Worm (Caenorhabditis elegans): ENCODE data around the gene C50B8.6.

Gene C50B8.6

DNA sequence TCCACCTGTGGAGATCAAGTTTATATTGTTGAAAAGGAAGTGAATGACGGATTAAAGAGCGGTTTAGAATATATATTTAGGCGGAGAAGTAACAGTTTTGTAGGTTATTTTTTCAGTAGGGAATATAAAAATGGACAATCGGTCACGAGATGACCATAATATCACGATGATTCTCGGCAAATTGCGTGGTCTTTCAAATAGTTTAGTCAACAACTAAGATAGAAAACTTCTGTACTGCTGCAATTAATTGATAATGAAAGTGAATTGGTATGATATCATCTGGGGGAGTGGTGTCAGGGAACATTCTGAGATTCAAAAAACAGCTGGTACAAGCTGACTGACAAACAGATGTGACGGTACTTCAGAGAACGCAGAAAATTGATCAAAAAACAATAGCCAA lies 29.7 kb downstream of the C50B8.6 start:
- no peak for TF ChIP-seq R02D3.7 (tag; optimal IDR thresholded peaks at IDR 0.05)
- TF ChIP-seq pha-4 (tag; optimal IDR thresholded peaks at IDR 0.05), result no peak
- no peak for TF ChIP-seq egl-27 (tag; optimal IDR thresholded peaks at IDR 0.05)
- TF ChIP-seq nhr-12 (tag; optimal IDR thresholded peaks at IDR 0.05), result no peak
- TF ChIP-seq ceh-16 (tag; optimal IDR thresholded peaks at IDR 0.05), result no peak
- TF ChIP-seq zag-1 (tag; optimal IDR thresholded peaks at IDR 0.05), result no peak
- TF ChIP-seq eor-1 (tag; optimal IDR thresholded peaks at IDR 0.05), result no peak
- TF ChIP-seq lsy-12 (tag; optimal IDR thresholded peaks at IDR 0.05), result no peak
- no peak for TF ChIP-seq mml-1 (tag; optimal IDR thresholded peaks at IDR 0.05)
- TF ChIP-seq nhr-43 (tag; optimal IDR thresholded peaks at IDR 0.05; ENCODE audit: poor library complexity, severe bottlenecking), result peak; percentile 12
- TF ChIP-seq nhr-237 (tag; optimal IDR thresholded peaks at IDR 0.05), result no peak
- peak; percentile 44 for TF ChIP-seq nhr-23 (tag; optimal IDR thresholded peaks at IDR 0.05)

DNA sequence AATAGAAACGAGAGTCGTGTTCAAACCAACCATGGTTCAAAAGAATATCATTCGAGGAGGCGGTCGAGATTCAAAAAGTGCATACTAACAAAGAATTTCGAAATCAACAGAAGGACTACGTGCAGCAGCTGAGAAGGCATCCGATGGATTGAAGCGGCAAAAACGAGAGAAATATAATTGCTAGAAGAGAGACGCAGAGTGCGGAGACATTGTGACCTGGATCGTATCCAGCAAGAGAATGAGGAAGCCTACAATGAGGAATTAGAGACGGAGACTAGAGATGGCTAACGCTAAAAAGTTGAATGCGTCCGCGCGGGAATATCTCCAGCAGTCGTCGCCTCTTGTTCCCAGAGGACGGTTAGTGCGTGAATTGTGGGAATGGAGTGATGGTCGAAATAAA lies 31.0 kb downstream of the C50B8.6 start:
- TF ChIP-seq pha-4 (tag; optimal IDR thresholded peaks at IDR 0.05), result no peak
- TF ChIP-seq snpc-4 (tag; optimal IDR thresholded peaks at IDR 0.05), result no peak
- TF ChIP-seq nhr-23 (tag; optimal IDR thresholded peaks at IDR 0.05), result peak; percentile 66

DNA sequence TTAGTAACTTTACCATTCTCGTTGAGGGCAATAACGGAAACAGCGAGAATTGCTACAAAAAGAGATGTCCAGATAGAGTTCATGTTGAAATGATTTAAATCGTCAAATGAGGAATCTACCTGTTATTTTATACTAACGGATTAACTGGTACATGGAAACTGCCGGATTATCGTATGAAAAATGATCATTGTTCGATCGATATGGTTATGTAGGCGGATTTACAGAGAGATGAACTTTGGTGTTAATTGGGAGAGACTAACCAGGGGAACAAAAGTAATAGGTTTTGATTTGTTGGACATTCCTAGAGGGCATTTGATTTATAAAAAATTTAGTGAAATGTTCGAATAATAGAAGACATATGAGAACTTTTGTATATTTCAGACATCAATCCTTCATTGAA lies 33.0 kb downstream of the C50B8.6 start, which contains the start of gene spig-9:
Gene spig-9 (minus strand): TSS at position 101 of the 400 bp plus-strand sequence.
- no peak for TF ChIP-seq daf-12 (tag; optimal IDR thresholded peaks at IDR 0.05)
- TF ChIP-seq egl-5 (tag; optimal IDR thresholded peaks at IDR 0.05), result no peak
- TF ChIP-seq pqm-1 (tag; optimal IDR thresholded peaks at IDR 0.05), result no peak
- no peak for TF ChIP-seq ceh-28 (tag; optimal IDR thresholded peaks at IDR 0.05)
- no peak for TF ChIP-seq pha-4 (tag; optimal IDR thresholded peaks at IDR 0.05)
- TF ChIP-seq jun-1 (tag; optimal IDR thresholded peaks at IDR 0.05), result no peak
- TF ChIP-seq unc-62 (GFP tag; optimal IDR thresholded peaks at IDR 0.05), result no peak
- no peak for TF ChIP-seq sea-2 (GFP tag; optimal IDR thresholded peaks at IDR 0.05)
- no peak for TF ChIP-seq lin-15B (tag; optimal IDR thresholded peaks at IDR 0.05)
- TF ChIP-seq mdl-1 (tag; optimal IDR thresholded peaks at IDR 0.05), result no peak
- no peak for TF ChIP-seq lsy-12 (tag; optimal IDR thresholded peaks at IDR 0.05)
- TF ChIP-seq ama-1 (optimal IDR thresholded peaks at IDR 0.05), result no peak
- no peak for TF ChIP-seq nhr-67 (tag; optimal IDR thresholded peaks at IDR 0.05)
- TF ChIP-seq fkh-10 (GFP tag; optimal IDR thresholded peaks at IDR 0.05), result no peak
- no peak for TF ChIP-seq ztf-11 (tag; optimal IDR thresholded peaks at IDR 0.05)
- no peak for TF ChIP-seq nhr-77 (tag; optimal IDR thresholded peaks at IDR 0.05)
- TF ChIP-seq skn-1 (tag; optimal IDR thresholded peaks at IDR 0.05), result no peak
- TF ChIP-seq ZK546.5 (tag; optimal IDR thresholded peaks at IDR 0.05), result no peak
- TF ChIP-seq lin-39 (tag; optimal IDR thresholded peaks at IDR 0.05), result no peak
- no peak for TF ChIP-seq aly-2 (tag; optimal IDR thresholded peaks at IDR 0.05)

DNA sequence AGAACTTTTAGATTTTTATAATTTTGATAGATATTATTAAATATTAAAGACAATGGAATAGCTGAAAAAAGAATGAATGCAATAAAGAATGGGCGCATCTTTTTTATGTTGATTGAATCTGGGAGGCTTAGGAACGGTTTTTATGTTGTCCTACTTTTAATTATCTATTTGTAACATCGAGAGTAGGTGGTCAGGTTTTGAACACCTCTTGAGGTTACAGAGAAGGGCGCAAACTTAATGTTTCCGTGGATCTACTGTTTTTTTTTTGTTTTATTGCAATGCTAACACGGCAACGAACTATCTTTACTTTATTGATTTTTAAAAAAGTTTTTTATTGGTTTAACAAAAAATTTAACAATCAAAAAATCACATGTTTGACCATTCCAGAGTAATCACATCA lies 35.1 kb downstream of the C50B8.6 start, which contains the start of gene F53F4.7:
Gene F53F4.7 (minus strand): TSS at position 101 of the 400 bp plus-strand sequence.
- TF ChIP-seq skn-1 (tag; optimal IDR thresholded peaks at IDR 0.05) (no peak), ceh-82 (tag; optimal IDR thresholded peaks at IDR 0.05) (no peak), fkh-2 (tag; optimal IDR thresholded peaks at IDR 0.05) (no peak), hmg-11 (tag; optimal IDR thresholded peaks at IDR 0.05) (no peak)

DNA sequence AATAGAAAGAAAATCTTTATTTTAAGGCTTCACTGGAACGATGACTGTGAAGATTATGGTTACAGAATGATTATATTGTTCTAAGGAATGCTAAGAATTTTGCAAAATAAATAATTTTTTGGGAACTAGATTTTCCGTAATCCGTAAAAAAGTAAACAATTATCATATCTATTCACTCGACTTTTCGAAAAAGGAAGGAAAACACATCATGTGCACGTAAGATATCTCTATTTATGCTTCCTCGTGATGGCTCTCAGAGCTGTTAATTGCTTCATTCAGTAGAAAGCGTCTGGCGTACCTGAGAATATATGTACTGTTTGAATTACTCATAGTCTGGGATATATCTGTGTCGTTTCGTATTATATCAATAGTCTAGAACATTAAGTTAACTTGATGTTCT lies 41.0 kb downstream of the C50B8.6 start, which contains the start of gene srd-11:
Gene srd-11 (minus strand): TSS at position 101 of the 400 bp plus-strand sequence.
- TF ChIP-seq nfya-1 (tag; optimal IDR thresholded peaks at IDR 0.05; ENCODE audit: insufficient read depth), result no peak
- no peak for TF ChIP-seq nhr-43 (tag; optimal IDR thresholded peaks at IDR 0.05; ENCODE audit: poor library complexity, severe bottlenecking)
- no peak for TF ChIP-seq elt-2 (tag; optimal IDR thresholded peaks at IDR 0.05)
- TF ChIP-seq mml-1 (tag; optimal IDR thresholded peaks at IDR 0.05), result no peak
